Worm (Caenorhabditis elegans): ENCODE data around the gene rsp-4.
A peak's percentile ranks its signal among the peaks of the same experiment; 100 is the strongest.

rsp-4 gene

ce11 chrII:5353642-5354041, 35.0 kb downstream of the rsp-4 start (continued):
- TF ChIP-seq F23B12.7 (tag; optimal IDR thresholded peaks at IDR 0.05; ENCODE audit: insufficient read depth), result peak; percentile 37
- TF ChIP-seq hlh-12 (tag; optimal IDR thresholded peaks at IDR 0.05), result peak; percentile 37
- peak; percentile 78 for TF ChIP-seq T26A5.8 (tag; optimal IDR thresholded peaks at IDR 0.05)
- TF ChIP-seq tbx-9 (tag; optimal IDR thresholded peaks at IDR 0.05; ENCODE audit: borderline replicate concordance), result no peak
- no peak for TF ChIP-seq akir-1 (GFP tag; optimal IDR thresholded peaks at IDR 0.05)
- TF ChIP-seq F49E8.2 (tag; optimal IDR thresholded peaks at IDR 0.05; ENCODE audit: insufficient read depth), result peak; percentile 60
- no peak for TF ChIP-seq aptf-2 (GFP tag; conservative IDR thresholded peaks at IDR 0.05)
- TF ChIP-seq F37B4.10 (GFP tag; IDR thresholded peaks at IDR 0.05), result 0 out of 2 replicates have a peak, but pooled peaks have one; percentile 66
- peak; percentile 69 for TF ChIP-seq nhr-27 (tag; optimal IDR thresholded peaks at IDR 0.05)
- peak; percentile 24 for TF ChIP-seq xnd-1 (tag; optimal IDR thresholded peaks at IDR 0.05)
- TF ChIP-seq ceh-100 (GFP tag; IDR thresholded peaks at IDR 0.05), result peak; percentile 65
- TF ChIP-seq somi-1 (GFP tag; optimal IDR thresholded peaks at IDR 0.05), result peak; percentile 28
- TF ChIP-seq sea-2 (GFP tag; IDR thresholded peaks at IDR 0.05), result no peak
- no peak for TF ChIP-seq mcd-1 (GFP tag; IDR thresholded peaks at IDR 0.05)
- TF ChIP-seq atf-7 (tag; optimal IDR thresholded peaks at IDR 0.05), result peak; percentile 62
- peak; percentile 74 for TF ChIP-seq B0261.1 (tag; optimal IDR thresholded peaks at IDR 0.05)
- TF ChIP-seq ekl-4 (GFP tag; IDR thresholded peaks at IDR 0.05), result peak; percentile 69; the same call in 1 of the 2 replicates
- TF ChIP-seq ztf-26 (tag; optimal IDR thresholded peaks at IDR 0.05), result peak; percentile 61
- TF ChIP-seq egl-44 (GFP tag; IDR thresholded peaks at IDR 0.05), result peak; percentile 64; the same call in 1 of the 2 replicates
- no peak for TF ChIP-seq let-526 (GFP tag; IDR thresholded peaks at IDR 0.05)
- TF ChIP-seq cebp-2 (GFP tag; IDR thresholded peaks at IDR 0.05), result 0 out of 2 replicates have a peak, but pooled peaks have one; percentile 67
- TF ChIP-seq tbp1 (GFP tag; optimal IDR thresholded peaks at IDR 0.05), result peak; percentile 91
- TF ChIP-seq nhr-80 (tag; optimal IDR thresholded peaks at IDR 0.05), result no peak
- TF ChIP-seq D2030.7 (GFP tag; IDR thresholded peaks at IDR 0.05), result peak; percentile 37; the same call in 1 of the 2 replicates
- TF ChIP-seq him-1 (tag; optimal IDR thresholded peaks at IDR 0.05), result peak; percentile 57
- TF ChIP-seq unc-62 (GFP tag; optimal IDR thresholded peaks at IDR 0.05), result no peak
- TF ChIP-seq ccch-3 (GFP tag; optimal IDR thresholded peaks at IDR 0.05), result no peak
- TF ChIP-seq Y53G8AR.9 (GFP tag; conservative IDR thresholded peaks at IDR 0.05), result peak; percentile 71; the same call in 1 of the 2 replicates
- TF ChIP-seq lin-26 (GFP tag; IDR thresholded peaks at IDR 0.05), result peak; percentile 96
- TF ChIP-seq zfh-2 (GFP tag; conservative IDR thresholded peaks at IDR 0.05), result no peak
- TF ChIP-seq mes-4 (tag; optimal IDR thresholded peaks at IDR 0.05), result peak; percentile 78
- TF ChIP-seq bed-2 (GFP tag; IDR thresholded peaks at IDR 0.05), result no peak
- peak; percentile 89 for TF ChIP-seq fkh-3 (tag; optimal IDR thresholded peaks at IDR 0.05)
- peak; percentile 80 to 84 for TF ChIP-seq rec-8 (tag; optimal IDR thresholded peaks at IDR 0.05)
- peak; percentile 10 for TF ChIP-seq tlf-1 (GFP tag; optimal IDR thresholded peaks at IDR 0.05)
- 0 out of 2 replicates have a peak, but pooled peaks have one; percentile 26 for TF ChIP-seq ztf-28 (GFP tag; IDR thresholded peaks at IDR 0.05)
- TF ChIP-seq pha-4 (tag; optimal IDR thresholded peaks at IDR 0.05), result no peak
- TF ChIP-seq B0336.3 (GFP tag; IDR thresholded peaks at IDR 0.05), result peak; percentile 93
- TF ChIP-seq mel-28 (tag; optimal IDR thresholded peaks at IDR 0.05; ENCODE audit: borderline replicate concordance), result no peak
- TF ChIP-seq lin-54 (GFP tag; optimal IDR thresholded peaks at IDR 0.05), result peak; percentile 71
- peak; percentile 43 for TF ChIP-seq snpc-1.1 (tag; optimal IDR thresholded peaks at IDR 0.05; ENCODE audit: insufficient read depth)
- TF ChIP-seq egl-18 (GFP tag; IDR thresholded peaks at IDR 0.05), result no peak
- TF ChIP-seq Y95B8A.8 (GFP tag; IDR thresholded peaks at IDR 0.05), result 0 out of 2 replicates have a peak, but pooled peaks have one; percentile 75
- TF ChIP-seq nfyb-1 (GFP tag; IDR thresholded peaks at IDR 0.05), result peak; percentile 67; the same call in 1 of the 2 replicates
- TF ChIP-seq gei-17 (GFP tag; optimal IDR thresholded peaks at IDR 0.05), result no peak
- peak; percentile 85 for TF ChIP-seq nhr-90 (tag; optimal IDR thresholded peaks at IDR 0.05)
- TF ChIP-seq Y56A3A.18 (GFP tag; IDR thresholded peaks at IDR 0.05), result peak; percentile 78
- TF ChIP-seq K11D2.4 (GFP tag; IDR thresholded peaks at IDR 0.05), result no peak

Measured in whole organism, young adult.